Fruit fly (Drosophila melanogaster): ENCODE measurements around the gene Hr4.

DNA sequence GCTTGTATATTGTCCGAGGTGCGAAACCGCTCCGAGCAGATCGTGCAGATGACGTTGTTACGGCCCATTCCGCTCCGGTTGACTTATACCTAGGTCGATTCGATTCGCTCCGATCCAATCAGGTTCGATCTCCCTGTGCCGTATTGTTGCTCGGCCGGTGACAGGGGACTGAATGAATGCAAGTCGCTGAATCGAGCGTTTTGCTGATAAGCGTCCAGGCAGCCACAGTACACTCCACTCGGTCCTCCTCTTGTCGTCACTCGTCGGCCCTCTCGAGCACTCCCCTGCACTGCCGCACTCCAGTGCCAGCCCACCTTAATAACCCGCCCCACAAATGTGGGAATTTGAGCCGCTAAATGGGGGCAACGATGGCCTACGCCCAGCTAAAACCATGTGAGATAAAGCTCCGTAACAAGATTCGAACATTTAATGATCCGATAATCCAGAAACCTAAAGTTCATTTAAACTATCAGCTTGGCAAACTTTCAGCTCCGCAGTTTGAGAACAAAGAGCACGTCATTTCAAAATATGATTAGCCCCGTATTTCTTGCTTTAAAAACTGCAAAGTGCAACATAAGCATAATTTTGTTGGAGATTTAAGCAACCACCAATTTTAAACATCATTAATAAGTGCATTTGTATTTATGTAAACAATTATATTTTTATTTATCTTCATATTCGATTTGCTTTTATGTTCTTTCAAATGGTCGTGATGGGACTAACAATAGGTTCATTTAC, 102.1 kb downstream of the Hr4 start, which contains the start of gene CG4325:
- TF ChIP-seq Myc (optimal IDR thresholded peaks at IDR 0.05) = no peak
- TF ChIP-seq insv (optimal IDR thresholded peaks at IDR 0.05) = no peak

Measured in Kc167 (cell line).